Worm (Caenorhabditis elegans): Measurements from ENCODE around the gene D2063.1.
"Not testable (repeated sequence)": the region's sequence is repeated elsewhere in the genome, so short reads cannot be mapped to it uniquely, and the experiment has no call there.

DNA sequence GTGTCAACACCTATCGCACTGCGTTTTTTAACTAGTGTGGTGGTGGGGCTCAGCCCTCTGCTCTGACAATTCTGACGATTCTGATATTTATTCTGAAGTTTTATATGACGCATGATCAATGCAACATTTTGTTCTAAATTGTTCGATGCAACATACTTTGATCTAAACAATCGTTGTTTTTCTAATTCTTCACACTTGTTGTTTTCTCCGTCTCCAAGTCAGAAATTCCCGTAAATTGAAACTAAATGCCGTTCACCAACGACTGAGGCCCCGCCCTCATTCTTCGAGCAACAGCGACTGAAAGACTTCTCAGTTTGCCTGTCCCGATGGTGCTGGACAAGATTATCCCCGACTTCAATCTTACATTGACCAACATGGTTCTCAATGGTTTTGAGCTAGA, 42.2 kb upstream of the D2063.1 start, which contains the start of gene srt-19:
- TF ChIP-seq madf-9 (GFP tag; conservative IDR thresholded peaks at IDR 0.05); jun-1 (tag; optimal IDR thresholded peaks at IDR 0.05); F37D6.2 (tag; optimal IDR thresholded peaks at IDR 0.05); pha-4 (GFP tag; IDR thresholded peaks at IDR 0.05); pha-4 (tag; optimal IDR thresholded peaks at IDR 0.05); duxl-1 (tag; optimal IDR thresholded peaks at IDR 0.05; ENCODE audit: poor library complexity): not testable (repeated sequence)

All from whole organism, L4 larva.